Fruit fly (Drosophila melanogaster) whole organism, embryonic: ENCODE data around the gene CG11598.
A peak's percentile ranks its signal among the peaks of the same experiment; 100 is the strongest.

Source experiments
- Aef1 ChIP-seq: fragments of 200-800 bp; sonication (Bioruptor generic); IDR thresholded peaks from 3 replicates; pipeline ENCODE4 v1.3.6; 2022; ENCODE audit warnings: missing biosample characterization, missing genetic modification characterization
- Atf6 ChIP-seq: fragments of 200-800 bp; sonication (Bioruptor generic); IDR thresholded peaks from 2 replicates; pipeline ENCODE4 v1.3.6; 2022; ENCODE audit warnings: missing biosample characterization, missing genetic modification characterization
- CG12299 ChIP-seq: fragments of 200-800 bp; sonication (Bioruptor generic); optimal IDR thresholded peaks from 2 replicates; lab custom pipeline; 2018; ENCODE audit warnings: missing biosample characterization, mild to moderate bottlenecking, missing genetic modification characterization
- CG14014 ChIP-seq: fragments of 200-800 bp; sonication (Bioruptor generic); IDR thresholded peaks from 2 replicates; pipeline ENCODE4 v1.3.6; 2022; ENCODE audit warnings: missing biosample characterization, missing genetic modification characterization
- CG17912 ChIP-seq: fragments of 200-800 bp; sonication (Bioruptor generic); optimal IDR thresholded peaks from 2 replicates; lab custom pipeline; 2018; ENCODE audit warnings: missing biosample characterization, mild to moderate bottlenecking, missing genetic modification characterization
- CG2116 ChIP-seq: fragments of 200-800 bp; sonication (Bioruptor generic); optimal IDR thresholded peaks from 3 replicates; lab custom pipeline; 2018; ENCODE audit warnings: missing biosample characterization, mild to moderate bottlenecking, missing genetic modification characterization
- CG2678 ChIP-seq: fragments of 200-800 bp; sonication (Bioruptor generic); optimal IDR thresholded peaks from 3 replicates; lab custom pipeline; 2019; ENCODE audit warnings: missing biosample characterization, mild to moderate bottlenecking, missing genetic modification characterization, moderate library complexity
- CG2889 ChIP-seq: fragments of 200-800 bp; sonication (Bioruptor generic); IDR thresholded peaks from 3 replicates; pipeline ENCODE4 v1.3.6; 2022; ENCODE audit warnings: missing biosample characterization, missing genetic modification characterization
- CG33557 ChIP-seq: fragments of 200-800 bp; sonication (Bioruptor generic); optimal IDR thresholded peaks from 2 replicates; lab custom pipeline; 2019; ENCODE audit warnings: missing biosample characterization, mild to moderate bottlenecking, missing genetic modification characterization, moderate library complexity
- CG34422 ChIP-seq: fragments of 200-800 bp; sonication (Bioruptor generic); IDR thresholded peaks from 3 replicates; pipeline ENCODE4 v1.3.6; 2022; ENCODE audit warnings: missing biosample characterization, missing genetic modification characterization
- CG3838 ChIP-seq: fragments of 200-800 bp; sonication (Bioruptor generic); optimal IDR thresholded peaks from 3 replicates; lab custom pipeline; 2016; ENCODE audit warnings: missing biosample characterization, missing genetic modification characterization
- CG3847 ChIP-seq: fragments of 200-800 bp; sonication (Bioruptor generic); IDR thresholded peaks from 2 replicates; pipeline ENCODE4 v1.3.6; 2022; ENCODE audit warnings: missing biosample characterization, missing genetic modification characterization
- CG3995 ChIP-seq: fragments of 200-800 bp; sonication (Bioruptor generic); optimal IDR thresholded peaks from 3 replicates; lab custom pipeline; 2016; ENCODE audit warnings: missing biosample characterization, missing genetic modification characterization
- CG4328 ChIP-seq: fragments of 200-800 bp; sonication (Bioruptor generic); optimal IDR thresholded peaks from 3 replicates; lab custom pipeline; 2017; ENCODE audit warnings: missing biosample characterization, missing genetic modification reagents, missing genetic modification characterization
- CG8359 ChIP-seq: fragments of 200-800 bp; sonication (Bioruptor generic); optimal IDR thresholded peaks from 2 replicates; lab custom pipeline; 2017; ENCODE audit warnings: missing biosample characterization, mild to moderate bottlenecking, missing genetic modification characterization, borderline replicate concordance
- CG8478 ChIP-seq: fragments of >200 bp; optimal IDR thresholded peaks from 2 replicates; lab custom pipeline; 2018
- CG9727 ChIP-seq: fragments of 200-800 bp; sonication (Bioruptor generic); optimal IDR thresholded peaks from 3 replicates; lab custom pipeline; 2017; ENCODE audit warnings: missing biosample characterization, mild to moderate bottlenecking, missing genetic modification characterization
- CG9932 ChIP-seq: fragments of 200-800 bp; sonication (Bioruptor generic); IDR thresholded peaks from 2 replicates; pipeline ENCODE4 v1.3.6; 2022; ENCODE audit warnings: missing biosample characterization, missing genetic modification characterization
- CoRest ChIP-seq: fragments of 200-800 bp; sonication (Bioruptor generic); optimal IDR thresholded peaks from 3 replicates; lab custom pipeline; 2018; ENCODE audit warnings: missing biosample characterization, mild to moderate bottlenecking, missing genetic modification characterization, moderate library complexity
- D19A ChIP-seq: fragments of 200-800 bp; optimal IDR thresholded peaks from 3 replicates; lab custom pipeline; 2019; ENCODE audit warnings: missing biosample characterization, mild to moderate bottlenecking, missing genetic modification characterization, moderate library complexity
- Dip3 ChIP-seq: fragments of 200-800 bp; sonication (Bioruptor generic); optimal IDR thresholded peaks from 3 replicates; lab custom pipeline; 2016; ENCODE audit warnings: missing biosample characterization, missing genetic modification characterization
- Doc2 ChIP-seq: fragments of 200-800 bp; sonication (Bioruptor generic); IDR thresholded peaks from 2 replicates; pipeline ENCODE4 v1.3.6; 2022; ENCODE audit warnings: missing biosample characterization, missing genetic modification characterization
- E2f1 ChIP-seq: fragments of 200-800 bp; sonication (Bioruptor generic); IDR thresholded peaks from 2 replicates; pipeline ENCODE4 v1.3.6; 2022; ENCODE audit warnings: missing biosample characterization, missing genetic modification characterization
- Fer2 ChIP-seq: fragments of 200-800 bp; sonication (Bioruptor generic); optimal IDR thresholded peaks from 2 replicates; lab custom pipeline; 2018; ENCODE audit warnings: missing biosample characterization, mild to moderate bottlenecking, missing genetic modification characterization, moderate library complexity
- Fer3 ChIP-seq: fragments of 200-800 bp; sonication (Bioruptor generic); optimal IDR thresholded peaks from 2 replicates; lab custom pipeline; 2018; ENCODE audit warnings: missing biosample characterization, mild to moderate bottlenecking, missing genetic modification characterization, moderate library complexity
- Hand ChIP-seq: fragments of 200-800 bp; sonication (Bioruptor generic); optimal IDR thresholded peaks from 2 replicates; lab custom pipeline; 2017; ENCODE audit warnings: mild to moderate bottlenecking, missing biosample characterization, missing genetic modification reagents, missing genetic modification characterization
- Hmr ChIP-seq: fragments of 200-800 bp; sonication (Bioruptor generic); optimal IDR thresholded peaks from 3 replicates; lab custom pipeline; 2017; ENCODE audit warnings: mild to moderate bottlenecking, missing biosample characterization, missing genetic modification reagents, missing genetic modification characterization
- Mad ChIP-seq: fragments of 200-800 bp; sonication (Bioruptor generic); optimal IDR thresholded peaks from 2 replicates; lab custom pipeline; 2016; ENCODE audit warnings: missing biosample characterization, missing genetic modification characterization
- Med ChIP-seq: fragments of 200-800 bp; sonication (Bioruptor generic); peaks from one replicate; lab custom pipeline; 2016; ENCODE audit warnings: missing biosample characterization, missing genetic modification characterization, mild to moderate bottlenecking, inconsistent platforms, moderate library complexity
- Ptx1 ChIP-seq: fragments of 200-800 bp; sonication (Bioruptor generic); IDR thresholded peaks from 2 replicates; pipeline ENCODE4 v1.3.6; 2022; ENCODE audit warnings: missing biosample characterization, missing genetic modification characterization
- Scr ChIP-seq: fragments of 200-800 bp; sonication (Bioruptor generic); IDR thresholded peaks from 2 replicates; pipeline ENCODE4 v1.3.6; 2022; ENCODE audit warnings: missing biosample characterization, missing genetic modification characterization; ENCODE audit not compliant: partially characterized antibody
- Xrp1 ChIP-seq: fragments of 200-800 bp; sonication (Bioruptor generic); IDR thresholded peaks from 2 replicates; pipeline ENCODE4 v1.3.6; 2022; ENCODE audit warnings: missing biosample characterization, missing genetic modification characterization
- ac ChIP-seq: fragments of 200-800 bp; sonication (Bioruptor generic); optimal IDR thresholded peaks from 3 replicates; lab custom pipeline; 2017; ENCODE audit warnings: missing biosample characterization, mild to moderate bottlenecking, missing genetic modification characterization
- ato ChIP-seq: fragments of 200-800 bp; sonication (Bioruptor generic); IDR thresholded peaks from 2 replicates; pipeline ENCODE4 v1.3.6; 2022; ENCODE audit warnings: missing biosample characterization, missing genetic modification characterization; ENCODE audit not compliant: partially characterized antibody
- btn ChIP-seq: fragments of 200-800 bp; sonication (Bioruptor generic); optimal IDR thresholded peaks from 2 replicates; lab custom pipeline; 2016; ENCODE audit warnings: missing biosample characterization, missing genetic modification characterization
- cg ChIP-seq: fragments of 200-800 bp; sonication (Bioruptor generic); optimal IDR thresholded peaks from 3 replicates; lab custom pipeline; 2019; ENCODE audit warnings: missing biosample characterization, mild to moderate bottlenecking, missing genetic modification characterization, moderate library complexity
- da ChIP-seq: fragments of 200-800 bp; sonication (Bioruptor generic); optimal IDR thresholded peaks from 2 replicates; lab custom pipeline; 2016; ENCODE audit warnings: missing biosample characterization, missing genetic modification characterization
- dan ChIP-seq: fragments of 200-800 bp; sonication (Bioruptor generic); IDR thresholded peaks from 2 replicates; pipeline ENCODE4 v1.3.6; 2022; ENCODE audit warnings: missing biosample characterization, missing genetic modification characterization
- dati ChIP-seq: fragments of 200-800 bp; sonication (Bioruptor generic); IDR thresholded peaks from 2 replicates; pipeline ENCODE4 v1.3.6; 2022; ENCODE audit warnings: missing biosample characterization, missing genetic modification characterization
- dmrt11E ChIP-seq: fragments of 200-800 bp; sonication (Bioruptor generic); optimal IDR thresholded peaks from 3 replicates; lab custom pipeline; 2018; ENCODE audit warnings: missing biosample characterization, mild to moderate bottlenecking, missing genetic modification characterization, moderate library complexity
- en ChIP-seq: fragments of 200-800 bp; sonication (Bioruptor generic); optimal IDR thresholded peaks from 2 replicates; lab custom pipeline; 2016; ENCODE audit warnings: missing biosample characterization, missing genetic modification characterization
- fd64A ChIP-seq: fragments of 200-800 bp; sonication (Bioruptor generic); optimal IDR thresholded peaks from 3 replicates; lab custom pipeline; 2018; ENCODE audit warnings: missing biosample characterization, mild to moderate bottlenecking, missing genetic modification characterization
- gsb ChIP-seq: fragments of 200-800 bp; sonication (Bioruptor generic); IDR thresholded peaks from 2 replicates; pipeline ENCODE4 v1.3.6; 2022; ENCODE audit warnings: missing biosample characterization, missing genetic modification characterization
- kni ChIP-seq: fragments of 200-800 bp; sonication (Bioruptor generic); optimal IDR thresholded peaks from 3 replicates; lab custom pipeline; 2017; ENCODE audit warnings: mild to moderate bottlenecking, missing biosample characterization, missing genetic modification reagents, missing genetic modification characterization
- knrl ChIP-seq: fragments of 200-800 bp; sonication (Bioruptor generic); IDR thresholded peaks from 3 replicates; pipeline ENCODE4 v1.3.6; 2022; ENCODE audit warnings: missing biosample characterization, missing genetic modification characterization; ENCODE audit not compliant: partially characterized antibody
- lab ChIP-seq: fragments of 200-800 bp; sonication (Bioruptor generic); optimal IDR thresholded peaks from 3 replicates; lab custom pipeline; 2017; ENCODE audit warnings: missing biosample characterization, missing genetic modification characterization, mild to moderate bottlenecking, moderate library complexity, missing genetic modification reagents
- peb ChIP-seq: fragments of 200-800 bp; sonication (Bioruptor generic); IDR thresholded peaks from 2 replicates; pipeline ENCODE4 v1.3.6; 2022; ENCODE audit warnings: missing biosample characterization, missing genetic modification characterization
- pita ChIP-seq: fragments of 200-800 bp; sonication (Bioruptor generic); optimal IDR thresholded peaks from 2 replicates; lab custom pipeline; 2017; ENCODE audit warnings: missing biosample characterization, mild to moderate bottlenecking, missing genetic modification characterization
- pnt ChIP-seq: fragments of 200-800 bp; sonication (Bioruptor generic); optimal IDR thresholded peaks from 3 replicates; lab custom pipeline; 2016; ENCODE audit warnings: missing biosample characterization, missing genetic modification characterization
- sens ChIP-seq: fragments of 200-800 bp; sonication (Bioruptor generic); peaks from one replicate; lab custom pipeline; 2016; ENCODE audit warnings: missing biosample characterization, missing genetic modification characterization
- sqz ChIP-seq: fragments of 200-800 bp; sonication (Bioruptor generic); optimal IDR thresholded peaks from 3 replicates; lab custom pipeline; 2018; ENCODE audit warnings: missing biosample characterization, mild to moderate bottlenecking, missing genetic modification characterization
- vvl ChIP-seq: fragments of 200-800 bp; sonication (Bioruptor generic); IDR thresholded peaks from 2 replicates; pipeline ENCODE4 v1.3.6; 2022; ENCODE audit warnings: missing biosample characterization, missing genetic modification characterization
- yki ChIP-seq: fragments of >200 bp; optimal IDR thresholded peaks from 3 replicates; lab custom pipeline; 2018

CG11598 gene

dm6 chr3R:12628395-12628928 lies 6.3 kb upstream of the CG11598 start (continued):
- no peak for TF ChIP-seq Ptx1 (GFP tag; lab: Robert Waterston, UW)
- TF ChIP-seq kni (GFP tag; lab: Kevin White, UChicago), result peak; percentile 27
- no peak for TF ChIP-seq CG2678
- no peak for TF ChIP-seq CG33557
- TF ChIP-seq CG3838, result no peak
- TF ChIP-seq vvl (GFP tag; lab: Robert Waterston, UW), result no peak
- no peak for TF ChIP-seq CG8359 (GFP tag; lab: Kevin White, UChicago)
- no peak for TF ChIP-seq CG14014 (GFP tag; lab: Robert Waterston, UW)
- TF ChIP-seq CG2116, result no peak
- TF ChIP-seq fd64A (GFP tag; lab: Kevin White, UChicago), result no peak
- TF ChIP-seq CG4328 (GFP tag; lab: Kevin White, UChicago), result no peak
- TF ChIP-seq CG9727 (GFP tag; lab: Kevin White, UChicago), result no peak
- TF ChIP-seq D19A (tag; lab: Kevin White, UChicago), result no peak
- TF ChIP-seq Atf6 (GFP tag; lab: Robert Waterston, UW), result no peak
- TF ChIP-seq CG2889 (GFP tag; lab: Robert Waterston, UW), result no peak
- TF ChIP-seq dati, result no peak
- TF ChIP-seq Hand (GFP tag; lab: Kevin White, UChicago), result peak; percentile 6
- peak; percentile 95 for TF ChIP-seq CG3995 (GFP tag; lab: Kevin White, UChicago)
- TF ChIP-seq dan (GFP tag; lab: Robert Waterston, UW), result no peak
- no peak for TF ChIP-seq pnt (GFP tag; lab: Kevin White, UChicago)
- no peak for TF ChIP-seq ato
- TF ChIP-seq Xrp1, result no peak
- no peak for TF ChIP-seq CoRest (tag; lab: Kevin White, UChicago)
- TF ChIP-seq pita (GFP tag; lab: Kevin White, UChicago), result no peak
- TF ChIP-seq lab, result no peak
- TF ChIP-seq Mad (GFP tag; lab: Kevin White, UChicago), result no peak
- TF ChIP-seq sqz (GFP tag; lab: Kevin White, UChicago), result no peak
- no peak for TF ChIP-seq E2f1
- TF ChIP-seq Med (GFP tag; lab: Kevin White, UChicago), result peak; percentile 38
- TF ChIP-seq CG17912 (GFP tag; lab: Kevin White, UChicago), result no peak
- TF ChIP-seq CG8478 (lab: Kevin White, UChicago), result peak; percentile 91
- TF ChIP-seq knrl (GFP tag; lab: Robert Waterston, UW), result no peak
- TF ChIP-seq Scr (GFP tag; lab: Robert Waterston, UW), result no peak
- TF ChIP-seq peb (GFP tag; lab: Robert Waterston, UW), result no peak
- no peak for TF ChIP-seq CG3847 (GFP tag; lab: Robert Waterston, UW)
- no peak for TF ChIP-seq CG34422 (GFP tag; lab: Robert Waterston, UW)
- TF ChIP-seq btn (GFP tag; lab: Kevin White, UChicago), result no peak
- TF ChIP-seq CG9932 (GFP tag; lab: Robert Waterston, UW), result no peak
- no peak for TF ChIP-seq en (GFP tag; lab: Kevin White, UChicago)
- TF ChIP-seq Dip3 (GFP tag; lab: Kevin White, UChicago), result no peak
- no peak for TF ChIP-seq Fer3 (tag; lab: Kevin White, UChicago)
- no peak for TF ChIP-seq yki (lab: Kevin White, UChicago)
- TF ChIP-seq CG12299, result no peak
- no peak for TF ChIP-seq Hmr (GFP tag; lab: Kevin White, UChicago)
- no peak for TF ChIP-seq Doc2 (GFP tag; lab: Robert Waterston, UW)
- no peak for TF ChIP-seq da
- TF ChIP-seq dmrt11E (tag; lab: Kevin White, UChicago), result no peak
- no peak for TF ChIP-seq Aef1 (GFP tag; lab: Robert Waterston, UW)
- TF ChIP-seq Fer2 (tag; lab: Kevin White, UChicago), result no peak
- peak; percentile 86 for TF ChIP-seq cg (GFP tag; lab: Kevin White, UChicago)
- no peak for TF ChIP-seq gsb (GFP tag; lab: Robert Waterston, UW)
- peak; percentile 39 for TF ChIP-seq sens (GFP tag; lab: Kevin White, UChicago)
- TF ChIP-seq ac (GFP tag; lab: Kevin White, UChicago), result no peak
